Worm (Caenorhabditis elegans) whole organism, young adult: Measurements from ENCODE around the gene T22D1.18.

Experiments used
- B0019.2 ChIP-seq: fragments of 200-800 bp; sonication (Bioruptor generic); conservative IDR thresholded peaks from 2 replicates; pipeline ENCODE4 v1.3.6; 2022; ENCODE audit warnings: missing genetic modification reagents, missing genetic modification characterization, missing compliant biosample characterization
- B0261.1 ChIP-seq: sonication (generic microtip); optimal IDR thresholded peaks from 2 replicates; lab custom pipeline; 2016; ENCODE audit warnings: mild to moderate bottlenecking, missing genetic modification characterization, moderate library complexity, missing compliant biosample characterization
- C06A6.2 ChIP-seq: fragments of 200-800 bp; sonication (Bioruptor generic); conservative IDR thresholded peaks from 2 replicates; pipeline ENCODE4 v1.3.6; 2022; ENCODE audit warnings: missing genetic modification characterization, missing compliant biosample characterization
- C17E4.6 ChIP-seq: fragments of 200-800 bp; sonication (Bioruptor generic); IDR thresholded peaks from 2 replicates; pipeline ENCODE4 v1.3.6; 2022; ENCODE audit warnings: missing genetic modification reagents, missing genetic modification characterization, missing compliant biosample characterization
- D2030.7 ChIP-seq: fragments of 200-800 bp; sonication (Bioruptor generic); IDR thresholded peaks from 2 replicates; pipeline ENCODE4 v1.3.6; 2022; ENCODE audit warnings: missing genetic modification reagents, missing genetic modification characterization, missing compliant biosample characterization
- F23B12.7 ChIP-seq: sonication (generic microtip); optimal IDR thresholded peaks from 2 replicates; lab custom pipeline; 2017; ENCODE audit warnings: missing genetic modification characterization, mild to moderate bottlenecking, missing compliant biosample characterization, antibody characterized with exemption, moderate library complexity; ENCODE audit not compliant: insufficient read depth
- F33H1.4 ChIP-seq: fragments of 200-800 bp; sonication (Bioruptor generic); IDR thresholded peaks from 2 replicates; pipeline ENCODE4 v1.3.6; 2022; ENCODE audit warnings: missing genetic modification reagents, missing genetic modification characterization, missing compliant biosample characterization
- T26A5.8 ChIP-seq: sonication (generic microtip); optimal IDR thresholded peaks from 2 replicates; lab custom pipeline; 2016; ENCODE audit warnings: missing genetic modification characterization, missing compliant biosample characterization
- ZK185.1 ChIP-seq: sonication (generic microtip); optimal IDR thresholded peaks from 2 replicates; lab custom pipeline; 2016; ENCODE audit warnings: mild to moderate bottlenecking, missing genetic modification characterization, missing compliant biosample characterization; ENCODE audit not compliant: poor library complexity, severe bottlenecking
- aptf-2 ChIP-seq: fragments of 200-800 bp; sonication (Bioruptor generic); conservative IDR thresholded peaks from 2 replicates; pipeline ENCODE4 v1.3.6; 2022; ENCODE audit warnings: missing genetic modification reagents, missing genetic modification characterization, missing compliant biosample characterization
- atf-7 ChIP-seq: sonication (generic microtip); optimal IDR thresholded peaks from 2 replicates; lab custom pipeline; 2017; ENCODE audit warnings: mild to moderate bottlenecking, missing genetic modification characterization, missing compliant biosample characterization
- athp-1 ChIP-seq: sonication (generic microtip); optimal IDR thresholded peaks from 2 replicates; lab custom pipeline; 2017; ENCODE audit warnings: mild to moderate bottlenecking, missing genetic modification characterization, missing compliant biosample characterization
- attf-3 ChIP-seq: fragments of 200-800 bp; sonication (Bioruptor generic); conservative IDR thresholded peaks from 2 replicates; pipeline ENCODE4 v1.3.6; 2022; ENCODE audit warnings: missing genetic modification reagents, missing genetic modification characterization, missing compliant biosample characterization
- attf-6 ChIP-seq: fragments of 200-800 bp; sonication (Bioruptor generic); IDR thresholded peaks from 2 replicates; pipeline ENCODE4 v1.3.6; 2022; ENCODE audit warnings: missing genetic modification reagents, missing genetic modification characterization, missing compliant biosample characterization
- bed-2 ChIP-seq: fragments of 200-800 bp; sonication (Bioruptor generic); IDR thresholded peaks from 2 replicates; pipeline ENCODE4 v1.3.6; 2022; ENCODE audit warnings: missing genetic modification reagents, missing genetic modification characterization, missing compliant biosample characterization
- cebp-2 ChIP-seq: fragments of 200-800 bp; sonication (Bioruptor generic); IDR thresholded peaks from 2 replicates; pipeline ENCODE4 v1.3.6; 2022; ENCODE audit warnings: missing genetic modification characterization, missing compliant biosample characterization
- ceh-100 ChIP-seq: fragments of 200-800 bp; sonication (Bioruptor generic); IDR thresholded peaks from 2 replicates; pipeline ENCODE4 v1.3.6; 2022; ENCODE audit warnings: missing genetic modification reagents, missing genetic modification characterization, missing compliant biosample characterization
- dpl-1 ChIP-seq: fragments of 150-350 bp; optimal IDR thresholded peaks from 2 replicates; lab custom pipeline; 2014; ENCODE audit warnings: missing biosample characterization, missing genetic modification reagents, missing genetic modification characterization
- efl-1 ChIP-seq: fragments of 150-350 bp; optimal IDR thresholded peaks from 2 replicates; lab custom pipeline; 2014; ENCODE audit warnings: missing biosample characterization, missing genetic modification reagents, missing genetic modification characterization
- egl-44 ChIP-seq: fragments of 200-800 bp; sonication (Bioruptor generic); IDR thresholded peaks from 2 replicates; pipeline ENCODE4 v1.3.6; 2022; ENCODE audit warnings: missing genetic modification reagents, missing genetic modification characterization, missing compliant biosample characterization
- fkh-3 ChIP-seq: sonication (generic microtip); optimal IDR thresholded peaks from 2 replicates; lab custom pipeline; 2016; ENCODE audit warnings: mild to moderate bottlenecking, missing genetic modification characterization, missing compliant biosample characterization
- him-1 ChIP-seq: sonication (generic microtip); optimal IDR thresholded peaks from 2 replicates; lab custom pipeline; 2016; ENCODE audit warnings: missing genotype, missing genetic modification reagents, missing genetic modification characterization, missing compliant biosample characterization
- hmg-1.2 ChIP-seq: fragments of 200-800 bp; sonication (Bioruptor generic); IDR thresholded peaks from 2 replicates; pipeline ENCODE4 v1.3.6; 2022; ENCODE audit warnings: missing genetic modification reagents, missing genetic modification characterization, missing compliant biosample characterization
- hrde-1 ChIP-seq: sonication (generic microtip); optimal IDR thresholded peaks from 2 replicates; lab custom pipeline; 2016; ENCODE audit warnings: missing genetic modification characterization, mild to moderate bottlenecking, missing compliant biosample characterization, moderate library complexity, missing genotype, missing genetic modification reagents, borderline replicate concordance
- let-526 ChIP-seq: fragments of 200-800 bp; sonication (Bioruptor generic); IDR thresholded peaks from 2 replicates; pipeline ENCODE4 v1.3.6; 2022; ENCODE audit warnings: missing genetic modification reagents, missing genetic modification characterization, missing compliant biosample characterization
- lin-26 ChIP-seq: fragments of 200-800 bp; sonication (Bioruptor generic); IDR thresholded peaks from 2 replicates; pipeline ENCODE4 v1.3.6; 2022; ENCODE audit warnings: missing genetic modification reagents, missing genetic modification characterization, missing compliant biosample characterization
- lin-35 ChIP-seq, 3 experiments: fragments of 150-350 bp in 2 of 3; sonication (generic microtip) in 1 of 3; optimal IDR thresholded peaks; 2 replicates each; lab custom pipeline; 2014 to 2018; ENCODE audit warnings: missing biosample characterization in 3 of 3, missing genetic modification characterization in 3 of 3, missing genetic modification reagents in 3 of 3
- lir-1 ChIP-seq: fragments of 200-800 bp; sonication (Bioruptor generic); conservative IDR thresholded peaks from 2 replicates; pipeline ENCODE4 v1.3.6; 2022; ENCODE audit warnings: missing genetic modification reagents, missing genetic modification characterization, missing compliant biosample characterization
- lsl-1 ChIP-seq: fragments of 200-800 bp; sonication (Bioruptor generic); optimal IDR thresholded peaks from 2 replicates; lab custom pipeline; 2018; ENCODE audit warnings: mild to moderate bottlenecking, missing genetic modification characterization, moderate library complexity, missing compliant biosample characterization
- madf-3 ChIP-seq: fragments of 200-800 bp; sonication (Bioruptor generic); IDR thresholded peaks from 2 replicates; pipeline ENCODE4 v1.3.6; 2022; ENCODE audit warnings: missing genetic modification reagents, missing genetic modification characterization, missing compliant biosample characterization
- madf-8 ChIP-seq: fragments of 200-800 bp; sonication (Bioruptor generic); conservative IDR thresholded peaks from 2 replicates; pipeline ENCODE4 v1.3.6; 2022; ENCODE audit warnings: missing genetic modification reagents, missing genetic modification characterization, missing compliant biosample characterization
- nfya-1 ChIP-seq: sonication (generic microtip); optimal IDR thresholded peaks from 2 replicates; lab custom pipeline; 2017; ENCODE audit warnings: antibody characterized with exemption, missing compliant biosample characterization, missing genetic modification characterization, borderline replicate concordance; ENCODE audit not compliant: insufficient read depth
- nhr-80 ChIP-seq: sonication (generic microtip); optimal IDR thresholded peaks from 2 replicates; lab custom pipeline; 2016; ENCODE audit warnings: missing genetic modification characterization, missing compliant biosample characterization
- pbrm-1 ChIP-seq: fragments of 200-800 bp; sonication (Bioruptor generic); IDR thresholded peaks from 2 replicates; pipeline ENCODE4 v1.3.6; 2022; ENCODE audit warnings: missing genetic modification reagents, missing genetic modification characterization, missing compliant biosample characterization
- repo-1 ChIP-seq: sonication (generic microtip); optimal IDR thresholded peaks from 2 replicates; lab custom pipeline; 2017; ENCODE audit warnings: mild to moderate bottlenecking, missing genetic modification characterization, missing compliant biosample characterization
- sea-2 ChIP-seq: fragments of 200-800 bp; sonication (Bioruptor generic); IDR thresholded peaks from 2 replicates; pipeline ENCODE4 v1.3.6; 2022; ENCODE audit warnings: missing genetic modification characterization, missing compliant biosample characterization
- snpc-1.1 ChIP-seq: sonication (generic microtip); optimal IDR thresholded peaks from 2 replicates; lab custom pipeline; 2017; ENCODE audit warnings: missing genetic modification characterization, mild to moderate bottlenecking, missing compliant biosample characterization, antibody characterized with exemption, moderate library complexity, missing genotype, missing genetic modification reagents; ENCODE audit not compliant: insufficient read depth
- snpc-3.4 ChIP-seq: sonication (generic microtip); optimal IDR thresholded peaks from 2 replicates; lab custom pipeline; 2017; ENCODE audit warnings: missing genetic modification characterization, mild to moderate bottlenecking, missing compliant biosample characterization, antibody characterized with exemption, moderate library complexity, missing genotype, missing genetic modification reagents
- snpc-4 ChIP-seq, 5 experiments: fragments of 150-350 bp in 1 of 5; sonication (generic microtip) in 4 of 5; optimal IDR thresholded peaks; 2 replicates each; lab custom pipeline; 2014 to 2018; ENCODE audit warnings: missing genetic modification characterization in 5 of 5, missing biosample characterization in 3 of 5, antibody characterized with exemption in 2 of 5, mild to moderate bottlenecking in 2 of 5, missing compliant biosample characterization in 2 of 5, missing genotype in 2 of 5, moderate library complexity in 2 of 5, missing genetic modification reagents in 1 of 5
- sptf-2 ChIP-seq: fragments of 200-800 bp; sonication (Bioruptor generic); optimal IDR thresholded peaks from 2 replicates; lab custom pipeline; 2018; ENCODE audit warnings: mild to moderate bottlenecking, missing genetic modification characterization, missing compliant biosample characterization
- unc-130 ChIP-seq: sonication (generic microtip); optimal IDR thresholded peaks from 2 replicates; lab custom pipeline; 2016; ENCODE audit warnings: missing genetic modification reagents, missing genetic modification characterization, missing compliant biosample characterization
- zfh-2 ChIP-seq: fragments of 200-800 bp; sonication (Bioruptor generic); conservative IDR thresholded peaks from 2 replicates; pipeline ENCODE4 v1.3.6; 2022; ENCODE audit warnings: missing genetic modification reagents, missing genetic modification characterization, missing compliant biosample characterization
- ztf-6 ChIP-seq: fragments of 200-800 bp; sonication (Bioruptor generic); IDR thresholded peaks from 2 replicates; pipeline ENCODE4 v1.3.6; 2022; ENCODE audit warnings: missing genetic modification reagents, missing genetic modification characterization, missing compliant biosample characterization

Gene T22D1.18

ce11 chrIV:6903575-6903974 lies 16.4 kb downstream of the T22D1.18 start, which contains the start of gene T22D1.5 (continued):
- no peak for TF ChIP-seq lin-26 (GFP tag; lab: Robert Waterston, UW)
- TF ChIP-seq lin-35 (GFP tag; optimal IDR thresholded peaks at IDR 0.05; lab: Kevin White, UChicago), result peak in 1 of 3 experiments; percentile 18
- TF ChIP-seq B0261.1 (tag; lab: Kevin White, UChicago), result no peak
- peak; percentile 57 for TF ChIP-seq dpl-1 (GFP tag; lab: Kevin White, UChicago)
- no peak for TF ChIP-seq nfya-1 (tag; lab: Kevin White, UChicago)
- peak; percentile 82 for TF ChIP-seq snpc-3.4 (tag; lab: Kevin White, UChicago)
- TF ChIP-seq him-1 (tag; lab: Kevin White, UChicago), result peak; percentile 11
- no peak for TF ChIP-seq fkh-3 (tag; lab: Kevin White, UChicago)
- no peak for TF ChIP-seq nhr-80 (tag; lab: Kevin White, UChicago)

ce11 chrIV:6887601-6888099 lies 32.3 kb downstream of the T22D1.18 start, which contains the start of the genes T05A12.3 and T05A12.4:
TSS of gene T05A12.3 (minus strand) at chrIV:6887651.
TSS of gene T05A12.4 (plus strand) at chrIV:6887948.
- TF ChIP-seq lin-26 (GFP tag; lab: Robert Waterston, UW), result no peak
- peak; percentile 64 for TF ChIP-seq ZK185.1 (tag; lab: Kevin White, UChicago)
- TF ChIP-seq F23B12.7 (tag; lab: Kevin White, UChicago), result peak; percentile 36
- TF ChIP-seq ztf-6 (GFP tag; lab: Robert Waterston, UW), result 0 out of 2 replicates have a peak, but pooled peaks have one; percentile 55
- TF ChIP-seq zfh-2, result no peak
- peak; percentile 22 for TF ChIP-seq nhr-80 (tag; lab: Kevin White, UChicago)
- TF ChIP-seq athp-1 (tag; lab: Kevin White, UChicago), result peak; percentile 18
- TF ChIP-seq pbrm-1 (GFP tag; lab: Robert Waterston, UW), result peak; percentile 85
- TF ChIP-seq ceh-100 (GFP tag; lab: Robert Waterston, UW), result no peak
- TF ChIP-seq D2030.7 (GFP tag; lab: Robert Waterston, UW), result peak; percentile 71
- TF ChIP-seq efl-1, result peak; percentile 5
- no peak for TF ChIP-seq hrde-1 (tag; lab: Kevin White, UChicago)
- TF ChIP-seq aptf-2 (GFP tag; lab: Robert Waterston, UW), result 0 out of 2 replicates have a peak, but pooled peaks have one; percentile 35
- TF ChIP-seq bed-2 (GFP tag; lab: Robert Waterston, UW), result peak; percentile 65; the same call in 1 of the 2 replicates
- TF ChIP-seq C17E4.6, result peak; percentile 65; the same call in 1 of the 2 replicates
- 0 out of 2 replicates have a peak, but pooled peaks have one; percentile 15 for TF ChIP-seq let-526 (GFP tag; lab: Robert Waterston, UW)
- TF ChIP-seq F33H1.4 (GFP tag; lab: Robert Waterston, UW), result peak; percentile 63
- TF ChIP-seq attf-3 (GFP tag; lab: Robert Waterston, UW), result peak; percentile 49; the same call in 1 of the 2 replicates
- no peak for TF ChIP-seq repo-1
- TF ChIP-seq madf-8 (GFP tag; lab: Robert Waterston, UW), result peak; percentile 58
- TF ChIP-seq egl-44, result peak; percentile 56; the same call in 1 of the 2 replicates
- peak; percentile 63 for TF ChIP-seq lsl-1
- 0 out of 2 replicates have a peak, but pooled peaks have one; percentile 35 for TF ChIP-seq attf-6 (GFP tag; lab: Robert Waterston, UW)
- TF ChIP-seq sea-2 (GFP tag; lab: Robert Waterston, UW), result no peak
- TF ChIP-seq hmg-1.2 (GFP tag; lab: Robert Waterston, UW), result peak; percentile 79
- no peak for TF ChIP-seq T26A5.8 (tag; lab: Kevin White, UChicago)
- TF ChIP-seq unc-130, result peak; percentile 71
- no peak for TF ChIP-seq sptf-2
- TF ChIP-seq madf-3 (GFP tag; lab: Robert Waterston, UW), result peak; percentile 79
- TF ChIP-seq snpc-4 (GFP tag; optimal IDR thresholded peaks at IDR 0.05; lab: Kevin White, UChicago), result peak; percentile 68
- TF ChIP-seq snpc-4 (tag; optimal IDR thresholded peaks at IDR 0.05; lab: Kevin White, UChicago), result peak in 3 of 4 experiments; percentile 75 to 86 (median 85)
- TF ChIP-seq cebp-2 (GFP tag; lab: Robert Waterston, UW), result no peak
- TF ChIP-seq C06A6.2 (GFP tag; lab: Robert Waterston, UW), result no peak
- peak; percentile 51 for TF ChIP-seq B0019.2 (GFP tag; lab: Robert Waterston, UW)
- no peak for TF ChIP-seq atf-7 (tag; lab: Kevin White, UChicago)
- TF ChIP-seq lir-1, result peak; percentile 36; the same call in 1 of the 2 replicates
- TF ChIP-seq snpc-1.1 (tag; lab: Kevin White, UChicago), result peak; percentile 35
